Fruit fly (Drosophila melanogaster) whole organism, wandering third instar larva: ENCODE measurements around the gene Kif3C.

Experiments used
- Abd-B ChIP-seq: fragments of >200 bp; optimal IDR thresholded peaks from 2 replicates; lab custom pipeline; 2017; ENCODE audit warnings: missing biosample characterization, missing genetic modification characterization
- CG32264 ChIP-seq: fragments of 200-800 bp; sonication (Bioruptor generic); optimal IDR thresholded peaks from 2 replicates; lab custom pipeline; 2016; ENCODE audit warnings: missing biosample characterization, missing genetic modification characterization
- CG9705 ChIP-seq: fragments of 200-800 bp; sonication (Bioruptor generic); optimal IDR thresholded peaks from 2 replicates; lab custom pipeline; 2018; ENCODE audit warnings: missing biosample characterization, mild to moderate bottlenecking, missing genetic modification characterization
- CrebA ChIP-seq: fragments of 200-800 bp; sonication (Bioruptor generic); optimal IDR thresholded peaks from 2 replicates; lab custom pipeline; 2016; ENCODE audit warnings: missing biosample characterization, mild to moderate bottlenecking, missing genetic modification characterization, borderline replicate concordance
- Dfd ChIP-seq: fragments of >200 bp; optimal IDR thresholded peaks from 2 replicates; lab custom pipeline; 2017; ENCODE audit warnings: missing biosample characterization, missing genetic modification characterization
- Dif ChIP-seq: fragments of 200-275, 200-300 bp; sonication (Bioruptor generic); optimal IDR thresholded peaks from 2 replicates; lab custom pipeline; 2018; ENCODE audit warnings: missing biosample characterization, missing genetic modification characterization; ENCODE audit not compliant: partially characterized antibody
- HLH106 ChIP-seq: fragments of 200-800 bp; optimal IDR thresholded peaks from 3 replicates; lab custom pipeline; 2019; ENCODE audit warnings: missing biosample characterization, mild to moderate bottlenecking, missing genetic modification characterization, moderate library complexity
- Hnf4 ChIP-seq: fragments of 200-800 bp; sonication (Bioruptor generic); optimal IDR thresholded peaks from 2 replicates; lab custom pipeline; 2016; ENCODE audit warnings: missing biosample characterization, mild to moderate bottlenecking, missing genetic modification characterization
- Hr78 ChIP-seq: fragments of >200 bp; optimal IDR thresholded peaks from 2 replicates; lab custom pipeline; 2017; ENCODE audit warnings: missing biosample characterization, missing genetic modification characterization
- Hr83 ChIP-seq: fragments of 200-300 bp; sonication (Bioruptor generic); optimal IDR thresholded peaks from 2 replicates; lab custom pipeline; 2016; ENCODE audit warnings: missing biosample characterization, mild to moderate bottlenecking, missing genetic modification characterization, moderate library complexity; ENCODE audit not compliant: poor library complexity, severe bottlenecking
- Jra ChIP-seq: sonication (Bioruptor generic); optimal IDR thresholded peaks from 2 replicates; lab custom pipeline; 2016; ENCODE audit warnings: missing biosample characterization, missing genetic modification characterization
- Mio ChIP-seq: sonication (Bioruptor generic); optimal IDR thresholded peaks from 2 replicates; lab custom pipeline; 2016; ENCODE audit warnings: missing biosample characterization, missing genetic modification characterization
- Myc ChIP-seq: fragments of >200 bp; optimal IDR thresholded peaks from 2 replicates; lab custom pipeline; 2017
- N ChIP-seq: fragments of >200 bp; optimal IDR thresholded peaks from 2 replicates; lab custom pipeline; 2018; ENCODE audit warnings: missing biosample characterization, missing external identifiers, missing genetic modification characterization
- OdsH ChIP-seq: fragments of 200-800 bp; sonication (Bioruptor generic); optimal IDR thresholded peaks from 2 replicates; lab custom pipeline; 2016; ENCODE audit warnings: missing biosample characterization, mild to moderate bottlenecking, missing genetic modification characterization
- Rel ChIP-seq, 2 experiments: fragments of 200-800 bp; sonication (Bioruptor generic) in 1 of 2; optimal IDR thresholded peaks; 2 replicates in 1 of 2; 3 replicates in 1 of 2; lab custom pipeline; 2016 to 2019; ENCODE audit warnings: mild to moderate bottlenecking in 2 of 2, missing biosample characterization in 2 of 2, missing genetic modification characterization in 2 of 2, moderate library complexity in 1 of 2
- Vsx2 ChIP-seq: fragments of 200-300, 225-300 bp; sonication (Bioruptor generic); optimal IDR thresholded peaks from 2 replicates; lab custom pipeline; 2018; ENCODE audit warnings: missing biosample characterization, missing genetic modification characterization; ENCODE audit not compliant: partially characterized antibody
- br ChIP-seq: fragments of 200-800 bp; sonication (Bioruptor generic); optimal IDR thresholded peaks from 2 replicates; lab custom pipeline; 2016; ENCODE audit warnings: missing biosample characterization, missing genetic modification characterization
- brk ChIP-seq: fragments of 200-800 bp; sonication (Bioruptor generic); optimal IDR thresholded peaks from 2 replicates; lab custom pipeline; 2016; ENCODE audit warnings: missing biosample characterization, mild to moderate bottlenecking, missing genetic modification characterization
- dl ChIP-seq, 2 experiments: fragments of 175-275, 200-275 bp in 1 of 2; fragments of 200-275 bp in 1 of 2; sonication (Bioruptor generic); optimal IDR thresholded peaks; lab custom pipeline; 2018; ENCODE audit warnings: mild to moderate bottlenecking in 2 of 2, missing biosample characterization in 2 of 2, missing genetic modification characterization in 2 of 2, moderate library complexity in 2 of 2; ENCODE audit not compliant: partially characterized antibody in 2 of 2, insufficient read depth in 1 of 2
- dmrt93B ChIP-seq: fragments of 200-800 bp; sonication (Bioruptor generic); optimal IDR thresholded peaks from 2 replicates; lab custom pipeline; 2018; ENCODE audit warnings: missing biosample characterization, mild to moderate bottlenecking, missing genetic modification characterization
- dsf ChIP-seq: sonication (Bioruptor generic); optimal IDR thresholded peaks from 2 replicates; lab custom pipeline; 2016; ENCODE audit warnings: missing biosample characterization, missing genetic modification characterization, borderline replicate concordance
- ey ChIP-seq: fragments of 200-800 bp; sonication (Bioruptor generic); optimal IDR thresholded peaks from 2 replicates; lab custom pipeline; 2016; ENCODE audit warnings: missing biosample characterization, missing genetic modification characterization
- foxo ChIP-seq, 2 experiments: fragments of 200-800 bp; sonication (Bioruptor generic); optimal IDR thresholded peaks; 2 replicates in 1 of 2; 3 replicates in 1 of 2; lab custom pipeline; 2016 to 2017; ENCODE audit warnings: missing biosample characterization in 2 of 2, missing genetic modification characterization in 2 of 2
- fru ChIP-seq: fragments of 200-800 bp; sonication (Bioruptor generic); optimal IDR thresholded peaks from 3 replicates; lab custom pipeline; 2016; ENCODE audit warnings: missing biosample characterization, mild to moderate bottlenecking, missing genetic modification characterization
- h ChIP-seq: fragments of 200-800 bp; sonication (Bioruptor generic); optimal IDR thresholded peaks from 3 replicates; lab custom pipeline; 2016; ENCODE audit warnings: missing biosample characterization, mild to moderate bottlenecking, missing genetic modification characterization
- lola ChIP-seq: fragments of >200 bp; optimal IDR thresholded peaks from 2 replicates; lab custom pipeline; 2017; ENCODE audit warnings: missing biosample characterization, missing genetic modification characterization
- psq ChIP-seq: fragments of 200-800 bp; sonication (Bioruptor generic); optimal IDR thresholded peaks from 3 replicates; lab custom pipeline; 2017; ENCODE audit warnings: missing biosample characterization, mild to moderate bottlenecking, missing genetic modification characterization, moderate library complexity
- rgr ChIP-seq: fragments of 200-800 bp; sonication (Bioruptor generic); optimal IDR thresholded peaks from 3 replicates; lab custom pipeline; 2016; ENCODE audit warnings: missing biosample characterization, mild to moderate bottlenecking, missing genetic modification characterization
- sage ChIP-seq: fragments of 200-800 bp; sonication (Bioruptor generic); optimal IDR thresholded peaks from 2 replicates; lab custom pipeline; 2016; ENCODE audit warnings: missing biosample characterization, mild to moderate bottlenecking, missing genetic modification characterization
- sv ChIP-seq: fragments of 200-800 bp; sonication (Bioruptor generic); optimal IDR thresholded peaks from 3 replicates; lab custom pipeline; 2016; ENCODE audit warnings: missing biosample characterization, missing genetic modification characterization
- tai ChIP-seq: sonication (Bioruptor generic); optimal IDR thresholded peaks from 2 replicates; lab custom pipeline; 2016; ENCODE audit warnings: missing biosample characterization, missing genetic modification characterization
- usp ChIP-seq: fragments of >200 bp; optimal IDR thresholded peaks from 2 replicates; lab custom pipeline; 2017; ENCODE audit warnings: missing biosample characterization, missing genetic modification characterization
- woc ChIP-seq: sonication (Bioruptor generic); optimal IDR thresholded peaks from 2 replicates; lab custom pipeline; 2016; ENCODE audit warnings: missing biosample characterization, mild to moderate bottlenecking, missing genetic modification characterization

The Kif3C gene

dm6 chr4:1147166-1147565 lies at the start of gene Kif3C:
Gene Kif3C (plus strand): TSS chr4:1147466.
- TF ChIP-seq usp: no peak
- TF ChIP-seq dsf: no peak
- TF ChIP-seq sage: no peak
- no peak for TF ChIP-seq Dfd (GFP tag; lab: Kevin White, UChicago)
- no peak for TF ChIP-seq Mio (GFP tag; lab: Kevin White, UChicago)
- TF ChIP-seq fru (GFP tag; lab: Kevin White, UChicago): no peak
- TF ChIP-seq N (GFP tag; lab: Kevin White, UChicago): no peak
- TF ChIP-seq HLH106 (tag; lab: Kevin White, UChicago): no peak
- no peak for TF ChIP-seq Hnf4
- TF ChIP-seq CrebA (GFP tag; lab: Kevin White, UChicago): no peak

- no peak for TF ChIP-seq dmrt93B
- TF ChIP-seq OdsH (GFP tag; lab: Kevin White, UChicago): no peak
- TF ChIP-seq br (GFP tag; lab: Kevin White, UChicago): no peak
- no peak for TF ChIP-seq Hr83 (GFP tag; lab: Kevin White, UChicago)
- no peak for TF ChIP-seq CrebA (GFP tag; lab: Kevin White, UChicago)
- TF ChIP-seq HLH106 (tag; lab: Kevin White, UChicago): no peak
- no peak for TF ChIP-seq sage
- TF ChIP-seq sv (GFP tag; lab: Kevin White, UChicago): no peak
- no peak for TF ChIP-seq usp
- no peak for TF ChIP-seq fru (GFP tag; lab: Kevin White, UChicago)
- TF ChIP-seq Hnf4: no peak
- TF ChIP-seq psq (GFP tag; lab: Kevin White, UChicago): no peak
- no peak for TF ChIP-seq Vsx2 (GFP tag; lab: Kevin White, UChicago)
These were observed 49.5 kb upstream of the Kif3C start for dm6 chr4:1097608-1098262.

DNA sequence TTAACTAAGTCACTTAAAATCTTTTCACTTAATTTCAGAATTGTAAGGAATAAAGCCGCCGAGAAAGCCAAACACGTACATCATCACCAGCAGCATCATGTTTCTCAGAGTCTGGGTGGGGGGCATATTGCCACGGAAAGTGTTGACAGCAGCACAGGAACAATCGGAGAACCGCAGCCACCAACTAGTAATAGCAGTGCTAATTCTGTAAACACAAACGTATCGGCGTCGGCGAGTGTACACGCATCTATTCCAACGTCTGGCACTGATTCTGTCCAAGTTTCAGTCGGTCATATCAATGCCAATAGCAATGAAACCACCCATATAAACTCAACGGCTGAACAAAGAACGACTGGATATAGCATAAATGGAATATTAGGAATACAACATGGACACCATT lies 41.2 kb upstream of the Kif3C start:
- TF ChIP-seq Hr83 (GFP tag; lab: Kevin White, UChicago) (no peak), OdsH (GFP tag; lab: Kevin White, UChicago) (no peak), Dif (GFP tag; lab: Kevin White, UChicago) (no peak), sv (GFP tag; lab: Kevin White, UChicago) (no peak), lola (GFP tag; lab: Kevin White, UChicago) (no peak), HLH106 (tag; lab: Kevin White, UChicago) (no peak), CG32264 (GFP tag; lab: Kevin White, UChicago) (no peak), Myc (lab: Kevin White, UChicago) (no peak), woc (GFP tag; lab: Kevin White, UChicago) (no peak)

DNA sequence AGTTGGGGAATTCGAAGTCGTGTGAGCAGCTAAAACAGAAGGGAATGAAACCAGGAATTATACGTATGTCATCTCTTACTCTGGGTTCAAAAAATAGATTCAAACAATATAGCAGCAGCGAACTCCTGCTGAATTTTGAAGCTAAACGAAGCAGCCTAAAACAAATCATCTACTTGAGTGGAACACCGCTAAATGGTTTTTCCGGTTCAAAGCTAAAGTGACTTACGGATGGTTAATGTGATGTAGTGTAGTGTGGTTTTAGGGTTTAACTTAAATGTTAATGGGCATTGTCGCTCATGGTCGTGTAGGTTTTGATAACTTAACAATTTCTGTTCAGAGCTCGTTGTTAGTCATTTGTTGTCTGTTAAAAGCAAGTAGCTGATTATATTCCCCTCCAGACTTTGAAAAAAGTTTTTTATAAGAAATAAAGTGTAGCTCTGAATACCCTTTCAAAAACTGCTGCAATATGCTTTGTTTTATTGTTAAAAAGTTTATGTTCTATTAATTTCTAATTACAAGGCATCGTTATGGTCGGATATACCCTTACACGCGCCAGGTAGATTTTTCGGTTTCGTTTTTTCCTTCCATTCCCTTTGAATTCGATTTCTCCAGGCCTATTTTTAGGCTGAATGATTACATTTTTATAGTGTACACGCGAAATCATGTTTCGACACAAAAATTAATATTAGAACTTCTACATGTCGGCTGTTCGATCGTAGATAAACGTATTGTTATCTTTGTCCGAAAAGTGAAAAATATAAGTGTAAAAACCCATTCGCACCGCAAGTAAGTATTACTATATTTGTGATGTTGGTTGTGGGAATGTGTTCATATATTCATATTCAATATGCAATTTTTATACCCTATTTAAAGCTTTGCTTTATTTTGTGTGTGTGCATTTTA lies 34.1 kb upstream of the Kif3C start:
- TF ChIP-seq brk (GFP tag; lab: Kevin White, UChicago) (peak; percentile 86), Hr83 (GFP tag; lab: Kevin White, UChicago) (peak; percentile 30), Hr78 (GFP tag; lab: Kevin White, UChicago) (no peak), CG32264 (GFP tag; lab: Kevin White, UChicago) (peak; percentile 67), Dif (GFP tag; lab: Kevin White, UChicago) (no peak), br (GFP tag; lab: Kevin White, UChicago) (peak; percentile 89), sage (peak; percentile 72), psq (GFP tag; lab: Kevin White, UChicago) (peak; percentile 86), tai (peak; percentile 45), CG9705 (GFP tag; lab: Kevin White, UChicago) (peak; percentile 84), N (GFP tag; lab: Kevin White, UChicago) (no peak), h (GFP tag; lab: Kevin White, UChicago) (peak; percentile 91), sv (GFP tag; lab: Kevin White, UChicago) (peak; percentile 98), rgr (GFP tag; lab: Kevin White, UChicago) (peak; percentile 94), ey (GFP tag; lab: Kevin White, UChicago) (peak; percentile 92), usp (no peak), fru (GFP tag; lab: Kevin White, UChicago) (peak; percentile 94), CrebA (GFP tag; lab: Kevin White, UChicago) (peak; percentile 82), dmrt93B (no peak), Hnf4 (peak; percentile 90), dl (GFP tag; optimal IDR thresholded peaks at IDR 0.05; lab: Kevin White, UChicago; ENCODE audit: insufficient read depth in 1 of 2, partially characterized antibody in 2 of 2) (no peak), Rel (GFP tag; optimal IDR thresholded peaks at IDR 0.05; lab: Kevin White, UChicago) (peak; percentile 37), Rel (tag; optimal IDR thresholded peaks at IDR 0.05; lab: Kevin White, UChicago) (no peak), Myc (lab: Kevin White, UChicago) (peak; percentile 46), Vsx2 (GFP tag; lab: Kevin White, UChicago) (no peak), Abd-B (GFP tag; lab: Kevin White, UChicago) (no peak), OdsH (GFP tag; lab: Kevin White, UChicago) (peak; percentile 91), Jra (GFP tag; lab: Kevin White, UChicago) (peak; percentile 69), foxo (GFP tag; optimal IDR thresholded peaks at IDR 0.05; lab: Kevin White, UChicago) (peak; percentile 26 to 93), woc (GFP tag; lab: Kevin White, UChicago) (peak; percentile 93)
